Fruit fly (Drosophila melanogaster) whole organism, embryonic: ENCODE results near the gene Dnai2.
A peak's percentile ranks its signal among the peaks of the same experiment; 100 is the strongest.

Source experiments
- CG10209 ChIP-seq: fragments of 200-800 bp; sonication (Bioruptor generic); optimal IDR thresholded peaks from 3 replicates; lab custom pipeline; 2017; ENCODE audit warnings: missing biosample characterization, mild to moderate bottlenecking, missing genetic modification characterization, missing genetic modification reagents
- CG11456 ChIP-seq: fragments of 200-800 bp; sonication (Bioruptor generic); IDR thresholded peaks from 3 replicates; pipeline ENCODE4 v1.3.6; 2022; ENCODE audit warnings: missing biosample characterization, missing genetic modification characterization
- CG12104 ChIP-seq: fragments of 200-800 bp; sonication (Bioruptor generic); optimal IDR thresholded peaks from 3 replicates; lab custom pipeline; 2016; ENCODE audit warnings: missing biosample characterization, missing genetic modification characterization
- CG12236 ChIP-seq: fragments of 200-800 bp; sonication (Bioruptor generic); optimal IDR thresholded peaks from 2 replicates; lab custom pipeline; 2016; ENCODE audit warnings: missing biosample characterization, missing genetic modification characterization
- CG13424 ChIP-seq: fragments of 200-800 bp; sonication (Bioruptor generic); optimal IDR thresholded peaks from 2 replicates; lab custom pipeline; 2019; ENCODE audit warnings: missing biosample characterization, mild to moderate bottlenecking, missing genetic modification characterization, moderate library complexity
- CG17186 ChIP-seq: fragments of 200-800 bp; sonication (Bioruptor generic); optimal IDR thresholded peaks from 3 replicates; lab custom pipeline; 2017; ENCODE audit warnings: missing biosample characterization, missing genetic modification reagents, missing genetic modification characterization
- CG17361 ChIP-seq: fragments of 200-800 bp; sonication (Bioruptor generic); IDR thresholded peaks from 3 replicates; pipeline ENCODE4 v1.3.6; 2022; ENCODE audit warnings: missing biosample characterization, missing genetic modification characterization
- CG17612 ChIP-seq: fragments of 200-800 bp; sonication (Bioruptor generic); IDR thresholded peaks from 2 replicates; pipeline ENCODE4 v1.3.6; 2022; ENCODE audit warnings: missing biosample characterization, missing genetic modification characterization
- CG2116 ChIP-seq: fragments of 200-800 bp; sonication (Bioruptor generic); optimal IDR thresholded peaks from 3 replicates; lab custom pipeline; 2018; ENCODE audit warnings: missing biosample characterization, mild to moderate bottlenecking, missing genetic modification characterization
- CG34422 ChIP-seq: fragments of 200-800 bp; sonication (Bioruptor generic); IDR thresholded peaks from 3 replicates; pipeline ENCODE4 v1.3.6; 2022; ENCODE audit warnings: missing biosample characterization, missing genetic modification characterization
- CG5245 ChIP-seq: fragments of 200-800 bp; sonication (Bioruptor generic); optimal IDR thresholded peaks from 3 replicates; lab custom pipeline; 2016; ENCODE audit warnings: missing biosample characterization, missing genetic modification characterization
- CG6254 ChIP-seq: fragments of 200-800 bp; sonication (Bioruptor generic); optimal IDR thresholded peaks from 3 replicates; lab custom pipeline; 2017; ENCODE audit warnings: mild to moderate bottlenecking, missing biosample characterization, missing genetic modification reagents, missing genetic modification characterization
- CG7839 ChIP-seq: fragments of 200-800 bp; sonication (Bioruptor generic); optimal IDR thresholded peaks from 3 replicates; lab custom pipeline; 2018; ENCODE audit warnings: missing biosample characterization, mild to moderate bottlenecking, missing genetic modification characterization, moderate library complexity
- CG8089 ChIP-seq: fragments of 200-800 bp; sonication (Bioruptor generic); optimal IDR thresholded peaks from 3 replicates; lab custom pipeline; 2016; ENCODE audit warnings: missing biosample characterization, missing genetic modification characterization
- CG8359 ChIP-seq: fragments of 200-800 bp; sonication (Bioruptor generic); optimal IDR thresholded peaks from 2 replicates; lab custom pipeline; 2017; ENCODE audit warnings: missing biosample characterization, mild to moderate bottlenecking, missing genetic modification characterization, borderline replicate concordance
- Elba2 ChIP-seq: fragments of 200-800 bp; sonication (Bioruptor generic); optimal IDR thresholded peaks from 3 replicates; lab custom pipeline; 2016; ENCODE audit warnings: missing biosample characterization, missing genetic modification characterization
- HHEX ChIP-seq: fragments of 200-800 bp; sonication (Bioruptor generic); optimal IDR thresholded peaks from 3 replicates; lab custom pipeline; 2017; ENCODE audit warnings: missing biosample characterization, mild to moderate bottlenecking, missing genetic modification characterization, missing genetic modification reagents
- HLH3B ChIP-seq: fragments of 200-800 bp; sonication (Bioruptor generic); IDR thresholded peaks from 2 replicates; pipeline ENCODE4 v1.3.6; 2022; ENCODE audit warnings: missing biosample characterization, missing genetic modification characterization
- HLH54F ChIP-seq: fragments of 200-800 bp; sonication (Bioruptor generic); optimal IDR thresholded peaks from 3 replicates; lab custom pipeline; 2016; ENCODE audit warnings: missing biosample characterization, missing genetic modification characterization
- Hmx ChIP-seq: fragments of 200-800 bp; sonication (Bioruptor generic); optimal IDR thresholded peaks from 2 replicates; lab custom pipeline; 2016; ENCODE audit warnings: missing biosample characterization, missing genetic modification characterization
- Kr ChIP-seq: fragments of 200-800 bp; sonication (Bioruptor generic); optimal IDR thresholded peaks from 2 replicates; lab custom pipeline; 2017; ENCODE audit warnings: missing biosample characterization, mild to moderate bottlenecking, missing genetic modification characterization
- Myb ChIP-seq: fragments of 200-800 bp; sonication (Bioruptor generic); optimal IDR thresholded peaks from 2 replicates; lab custom pipeline; 2016; ENCODE audit warnings: missing biosample characterization, missing genetic modification characterization
- PHDP ChIP-seq: fragments of 200-800 bp; sonication (Bioruptor generic); optimal IDR thresholded peaks from 3 replicates; lab custom pipeline; 2018; ENCODE audit warnings: missing biosample characterization, mild to moderate bottlenecking, missing genetic modification characterization, moderate library complexity
- Poxn ChIP-seq: fragments of 200-800 bp; sonication (Bioruptor generic); IDR thresholded peaks from 2 replicates; pipeline ENCODE4 v1.3.6; 2022; ENCODE audit warnings: missing biosample characterization, missing genetic modification characterization
- Trl ChIP-seq, 3 experiments: fragments of >200 bp in 2 of 3; fragments of 200-800 bp in 1 of 3; sonication (Bioruptor generic) in 1 of 3; optimal IDR thresholded peaks; 2 replicates in 1 of 3; 3 replicates in 2 of 3; lab custom pipeline; 2016 to 2017; ENCODE audit warnings: missing biosample characterization in 1 of 3, missing genetic modification characterization in 1 of 3
- bbx ChIP-seq: fragments of 200-800 bp; sonication (Bioruptor generic); IDR thresholded peaks from 2 replicates; pipeline ENCODE4 v1.3.6; 2022; ENCODE audit warnings: missing biosample characterization, missing genetic modification characterization; ENCODE audit not compliant: partially characterized antibody
- br ChIP-seq: fragments of >200 bp; optimal IDR thresholded peaks from 2 replicates; lab custom pipeline; 2017
- cato ChIP-seq: fragments of 200-800 bp; sonication (Bioruptor generic); optimal IDR thresholded peaks from 2 replicates; lab custom pipeline; 2016; ENCODE audit warnings: missing biosample characterization, missing genetic modification characterization, borderline replicate concordance
- chn ChIP-seq: fragments of 200-800 bp; sonication (Bioruptor generic); optimal IDR thresholded peaks from 2 replicates; lab custom pipeline; 2016; ENCODE audit warnings: missing biosample characterization, missing genetic modification characterization
- ci ChIP-seq: fragments of 200-800 bp; sonication (Bioruptor generic); IDR thresholded peaks from 3 replicates; pipeline ENCODE4 v1.3.6; 2022; ENCODE audit warnings: missing biosample characterization, missing genetic modification characterization
- croc ChIP-seq: fragments of 200-800 bp; sonication (Bioruptor generic); conservative IDR thresholded peaks from 3 replicates; pipeline ENCODE4 v1.3.6; 2022; ENCODE audit warnings: missing biosample characterization, missing genetic modification characterization
- cwo ChIP-seq: fragments of 200-800 bp; sonication (Bioruptor generic); optimal IDR thresholded peaks from 3 replicates; lab custom pipeline; 2017; ENCODE audit warnings: missing biosample characterization, missing genetic modification characterization, mild to moderate bottlenecking, moderate library complexity, missing genetic modification reagents
- dpn ChIP-seq, 2 experiments: fragments of 200-800 bp; sonication (Bioruptor generic); optimal IDR thresholded peaks; 3 replicates each; lab custom pipeline; 2016; ENCODE audit warnings: missing biosample characterization in 2 of 2, missing genetic modification characterization in 2 of 2
- emc ChIP-seq: fragments of 200-800 bp; sonication (Bioruptor generic); optimal IDR thresholded peaks from 2 replicates; lab custom pipeline; 2016; ENCODE audit warnings: missing biosample characterization, missing genetic modification characterization
- ewg ChIP-seq: fragments of 200-800 bp; sonication (Bioruptor generic); optimal IDR thresholded peaks from 3 replicates; lab custom pipeline; 2017; ENCODE audit warnings: mild to moderate bottlenecking, missing biosample characterization, missing genetic modification reagents, missing genetic modification characterization
- grn ChIP-seq: fragments of 200-800 bp; sonication (Bioruptor generic); optimal IDR thresholded peaks from 3 replicates; lab custom pipeline; 2017; ENCODE audit warnings: missing biosample characterization, missing genetic modification characterization
- gt ChIP-seq: fragments of 200-800 bp; sonication (Bioruptor generic); IDR thresholded peaks from 2 replicates; pipeline ENCODE4 v1.3.6; 2022; ENCODE audit warnings: missing biosample characterization, missing genetic modification characterization
- lmd ChIP-seq: fragments of 200-800 bp; sonication (Bioruptor generic); IDR thresholded peaks from 2 replicates; pipeline ENCODE4 v1.3.6; 2022; ENCODE audit warnings: missing biosample characterization, missing genetic modification characterization
- nom ChIP-seq: fragments of 200-800 bp; sonication (Bioruptor generic); optimal IDR thresholded peaks from 2 replicates; lab custom pipeline; 2017; ENCODE audit warnings: missing biosample characterization, missing genetic modification characterization, mild to moderate bottlenecking, moderate library complexity, missing genetic modification reagents
- pfk ChIP-seq: fragments of 200-800 bp; sonication (Bioruptor generic); optimal IDR thresholded peaks from 2 replicates; lab custom pipeline; 2018; ENCODE audit warnings: missing biosample characterization, mild to moderate bottlenecking, missing genetic modification characterization, moderate library complexity
- prd ChIP-seq, 3 experiments: fragments of >200 bp in 2 of 3; fragments of 200-800 bp in 1 of 3; sonication (Bioruptor generic) in 1 of 3; optimal IDR thresholded peaks in 2 of 3; IDR thresholded peaks in 1 of 3; 2 replicates in 2 of 3; 3 replicates in 1 of 3; pipeline versions ENCODE4 v1.3.6 to Lab custom; 2017 to 2022; ENCODE audit warnings: missing biosample characterization in 1 of 3, missing genetic modification characterization in 1 of 3
- pros ChIP-seq: fragments of 200-800 bp; sonication (Bioruptor generic); optimal IDR thresholded peaks from 3 replicates; lab custom pipeline; 2019; ENCODE audit warnings: missing biosample characterization, mild to moderate bottlenecking, missing genetic modification characterization, moderate library complexity
- rib ChIP-seq: fragments of 200-800 bp; sonication (Bioruptor generic); IDR thresholded peaks from 2 replicates; pipeline ENCODE4 v1.3.6; 2022; ENCODE audit warnings: missing biosample characterization, missing genetic modification characterization
- slp2 ChIP-seq: fragments of 200-800 bp; sonication (Bioruptor generic); optimal IDR thresholded peaks from 2 replicates; lab custom pipeline; 2016; ENCODE audit warnings: missing biosample characterization, missing genetic modification characterization
- sqz ChIP-seq: fragments of 200-800 bp; sonication (Bioruptor generic); optimal IDR thresholded peaks from 3 replicates; lab custom pipeline; 2018; ENCODE audit warnings: missing biosample characterization, mild to moderate bottlenecking, missing genetic modification characterization
- unpg ChIP-seq: fragments of 200-800 bp; sonication (Bioruptor generic); optimal IDR thresholded peaks from 3 replicates; lab custom pipeline; 2018; ENCODE audit warnings: missing biosample characterization, mild to moderate bottlenecking, missing genetic modification characterization, moderate library complexity
- vnd ChIP-seq: fragments of 200-800 bp; sonication (Bioruptor generic); IDR thresholded peaks from 3 replicates; pipeline ENCODE4 v1.3.6; 2022; ENCODE audit warnings: missing biosample characterization, missing genetic modification characterization; ENCODE audit not compliant: partially characterized antibody
- z ChIP-seq: fragments of 200-800 bp; sonication (Bioruptor generic); IDR thresholded peaks from 3 replicates; pipeline ENCODE4 v1.3.6; 2022; ENCODE audit warnings: missing biosample characterization, missing genetic modification characterization
- zfh2 ChIP-seq: fragments of 200-800 bp; sonication (Bioruptor generic); optimal IDR thresholded peaks from 2 replicates; lab custom pipeline; 2016; ENCODE audit warnings: missing biosample characterization, missing genetic modification characterization

Gene Dnai2

dm6 chr3L:11707978-11708632 is 9.0 kb upstream of the Dnai2 start, which contains the start of gene CG11658 (continued):
- no peak for TF ChIP-seq lmd (GFP tag; lab: Robert Waterston, UW)
- TF ChIP-seq PHDP (tag; lab: Kevin White, UChicago) = no peak
- no peak for TF ChIP-seq croc (GFP tag; lab: Robert Waterston, UW)
- no peak; the same call in 2 of the 3 replicates for TF ChIP-seq CG17361 (GFP tag; lab: Robert Waterston, UW)
- TF ChIP-seq br (lab: Kevin White, UChicago) = no peak
- TF ChIP-seq Poxn (GFP tag; lab: Robert Waterston, UW) = no peak
- TF ChIP-seq CG12104 (GFP tag; lab: Kevin White, UChicago) = no peak
- peak; percentile 91 to 98 for TF ChIP-seq Trl (optimal IDR thresholded peaks at IDR 0.05; lab: Kevin White, UChicago)
- TF ChIP-seq Trl (GFP tag; optimal IDR thresholded peaks at IDR 0.05; lab: Kevin White, UChicago) = no peak
- no peak for TF ChIP-seq pfk (GFP tag; lab: Kevin White, UChicago)
- no peak for TF ChIP-seq cato
- TF ChIP-seq CG5245 (GFP tag; lab: Kevin White, UChicago) = no peak
- no peak for TF ChIP-seq emc (GFP tag; lab: Kevin White, UChicago)
- peak; percentile 12 for TF ChIP-seq cwo
- no peak; the same call in 1 of the 2 replicates for TF ChIP-seq HLH3B (GFP tag; lab: Robert Waterston, UW)
- no peak for TF ChIP-seq Kr (GFP tag; lab: Kevin White, UChicago)
- TF ChIP-seq unpg (GFP tag; lab: Kevin White, UChicago) = no peak
- peak; percentile 81; the same call in 1 of the 2 replicates for TF ChIP-seq rib (GFP tag; lab: Robert Waterston, UW)
- TF ChIP-seq ci (GFP tag; lab: Robert Waterston, UW) = peak; percentile 26
- TF ChIP-seq gt = no peak
- TF ChIP-seq pros (GFP tag; lab: Kevin White, UChicago) = no peak
- TF ChIP-seq Hmx = no peak
- TF ChIP-seq nom (GFP tag; lab: Kevin White, UChicago) = peak; percentile 72
- no peak for TF ChIP-seq ewg
- TF ChIP-seq zfh2 (GFP tag; lab: Kevin White, UChicago) = no peak
- TF ChIP-seq CG8089 (GFP tag; lab: Kevin White, UChicago) = no peak
- TF ChIP-seq bbx (GFP tag; lab: Robert Waterston, UW) = peak; percentile 43; the same call in 1 of the 2 replicates
- no peak for TF ChIP-seq HHEX (GFP tag; lab: Kevin White, UChicago)
- TF ChIP-seq CG8359 (GFP tag; lab: Kevin White, UChicago) = no peak
- TF ChIP-seq CG17612 (GFP tag; lab: Robert Waterston, UW) = no peak
- no peak for TF ChIP-seq slp2 (GFP tag; lab: Kevin White, UChicago)
- no peak for TF ChIP-seq CG12236 (GFP tag; lab: Kevin White, UChicago)
- TF ChIP-seq CG17186 (GFP tag; lab: Kevin White, UChicago) = no peak
- no peak for TF ChIP-seq vnd
- no peak for TF ChIP-seq CG6254 (GFP tag; lab: Kevin White, UChicago)
- peak; percentile 64; the same call in 1 of the 3 replicates for TF ChIP-seq CG34422 (GFP tag; lab: Robert Waterston, UW)
- no peak for TF ChIP-seq prd (optimal IDR thresholded peaks at IDR 0.05; lab: Kevin White, UChicago)
- no peak for TF ChIP-seq prd (GFP tag; IDR thresholded peaks at IDR 0.05; lab: Robert Waterston, UW)
- TF ChIP-seq CG7839 (tag; lab: Kevin White, UChicago) = no peak
- no peak for TF ChIP-seq sqz (GFP tag; lab: Kevin White, UChicago)
- no peak for TF ChIP-seq z (GFP tag; lab: Robert Waterston, UW)
- TF ChIP-seq dpn (GFP tag; optimal IDR thresholded peaks at IDR 0.05; lab: Kevin White, UChicago) = no peak
- TF ChIP-seq CG10209 = no peak
- TF ChIP-seq CG2116 = no peak
- TF ChIP-seq Myb = peak; percentile 82
- no peak for TF ChIP-seq chn (GFP tag; lab: Kevin White, UChicago)
- TF ChIP-seq Elba2 (GFP tag; lab: Kevin White, UChicago) = no peak
- TF ChIP-seq CG11456 (GFP tag; lab: Robert Waterston, UW) = no peak
- TF ChIP-seq CG13424 (tag; lab: Kevin White, UChicago) = no peak
- TF ChIP-seq grn (GFP tag; lab: Kevin White, UChicago) = no peak
- TF ChIP-seq HLH54F = no peak
